Worm (Caenorhabditis elegans): ENCODE results near the gene F16B4.5.

The F16B4.5 gene

ce11 chrV:1588128-1588527 lies at the start of gene F16B4.5:
F16B4.5 (plus strand) TSS chrV:1588428.
- TF ChIP-seq F49E8.2 (tag; optimal IDR thresholded peaks at IDR 0.05; ENCODE audit: insufficient read depth) (no peak), tbp1 (GFP tag; optimal IDR thresholded peaks at IDR 0.05) (no peak), madf-3 (GFP tag; IDR thresholded peaks at IDR 0.05) (no peak), tbx-9 (tag; optimal IDR thresholded peaks at IDR 0.05; ENCODE audit: borderline replicate concordance) (no peak), ztf-28 (GFP tag; IDR thresholded peaks at IDR 0.05) (no peak), lin-26 (GFP tag; IDR thresholded peaks at IDR 0.05) (no peak), ama-1 (optimal IDR thresholded peaks at IDR 0.05) (no peak), ama-1 (GFP tag; optimal IDR thresholded peaks at IDR 0.05) (no peak), D2030.7 (GFP tag; IDR thresholded peaks at IDR 0.05) (no peak), lin-54 (GFP tag; optimal IDR thresholded peaks at IDR 0.05) (no peak), ceh-58 (GFP tag; IDR thresholded peaks at IDR 0.05) (no peak), nhr-90 (tag; optimal IDR thresholded peaks at IDR 0.05) (no peak), C17E4.6 (GFP tag; IDR thresholded peaks at IDR 0.05) (no peak), snpc-4 (GFP tag; optimal IDR thresholded peaks at IDR 0.05) (no peak), snpc-4 (tag; optimal IDR thresholded peaks at IDR 0.05) (no peak), tlf-1 (GFP tag; optimal IDR thresholded peaks at IDR 0.05) (no peak), mcd-1 (GFP tag; IDR thresholded peaks at IDR 0.05) (no peak), madf-8 (GFP tag; conservative IDR thresholded peaks at IDR 0.05) (no peak)

- no peak for TF ChIP-seq nhr-90 (tag; optimal IDR thresholded peaks at IDR 0.05)
- TF ChIP-seq akir-1 (GFP tag; optimal IDR thresholded peaks at IDR 0.05) = no peak
- no peak for TF ChIP-seq gei-17 (GFP tag; optimal IDR thresholded peaks at IDR 0.05)
- TF ChIP-seq aptf-3 (GFP tag; IDR thresholded peaks at IDR 0.05) = no peak
- TF ChIP-seq F57C9.4 (tag; optimal IDR thresholded peaks at IDR 0.05) = no peak
- no peak for TF ChIP-seq tbx-9 (tag; optimal IDR thresholded peaks at IDR 0.05; ENCODE audit: borderline replicate concordance)
- no peak for TF ChIP-seq lin-40 (tag; optimal IDR thresholded peaks at IDR 0.05)
- no peak for TF ChIP-seq pbrm-1 (GFP tag; IDR thresholded peaks at IDR 0.05)
These were observed 49.4 kb upstream of the F16B4.5 start for ce11 chrV:1538842-1539241.

- TF ChIP-seq lin-35 (GFP tag; optimal IDR thresholded peaks at IDR 0.05) (no peak), Y67H2A.10 (GFP tag; conservative IDR thresholded peaks at IDR 0.05) (no peak), ekl-4 (GFP tag; IDR thresholded peaks at IDR 0.05) (no peak), somi-1 (GFP tag; optimal IDR thresholded peaks at IDR 0.05) (no peak), Y56A3A.18 (GFP tag; IDR thresholded peaks at IDR 0.05) (no peak), ztf-18 (tag; optimal IDR thresholded peaks at IDR 0.05) (no peak), nfyb-1 (GFP tag; IDR thresholded peaks at IDR 0.05) (no peak), lsl-1 (GFP tag; optimal IDR thresholded peaks at IDR 0.05) (no peak), cebp-1 (GFP tag; IDR thresholded peaks at IDR 0.05) (no peak), cebp-1 (tag; optimal IDR thresholded peaks at IDR 0.05) (no peak)
These were observed 48.0 kb upstream of the F16B4.5 start for ce11 chrV:1540249-1540648.

- TF ChIP-seq snpc-4 (GFP tag; optimal IDR thresholded peaks at IDR 0.05) = no peak
- TF ChIP-seq snpc-4 (tag; optimal IDR thresholded peaks at IDR 0.05) = no peak
- TF ChIP-seq ceh-40 (GFP tag; IDR thresholded peaks at IDR 0.05) = no peak
- TF ChIP-seq xnd-1 (tag; optimal IDR thresholded peaks at IDR 0.05) = no peak
- no peak for TF ChIP-seq ceh-91 (GFP tag; IDR thresholded peaks at IDR 0.05)
- no peak for TF ChIP-seq hmg-1.2 (GFP tag; IDR thresholded peaks at IDR 0.05)
These were observed 46.4 kb upstream of the F16B4.5 start, which contains the start of gene oac-31 for ce11 chrV:1541786-1542185. oac-31 (minus strand) TSS chrV:1541886.

All from whole organism, young adult.